Worm (Caenorhabditis elegans) whole organism, young adult: ENCODE data around the gene acs-5.

Experiments used
- B0261.1 ChIP-seq: sonication (generic microtip); optimal IDR thresholded peaks from 2 replicates; lab custom pipeline; 2016; ENCODE audit warnings: mild to moderate bottlenecking, missing genetic modification characterization, moderate library complexity, missing compliant biosample characterization
- C06A6.2 ChIP-seq: fragments of 200-800 bp; sonication (Bioruptor generic); conservative IDR thresholded peaks from 2 replicates; pipeline ENCODE4 v1.3.6; 2022; ENCODE audit warnings: missing genetic modification characterization, missing compliant biosample characterization
- D2030.7 ChIP-seq: fragments of 200-800 bp; sonication (Bioruptor generic); IDR thresholded peaks from 2 replicates; pipeline ENCODE4 v1.3.6; 2022; ENCODE audit warnings: missing genetic modification reagents, missing genetic modification characterization, missing compliant biosample characterization
- F33H1.4 ChIP-seq: fragments of 200-800 bp; sonication (Bioruptor generic); IDR thresholded peaks from 2 replicates; pipeline ENCODE4 v1.3.6; 2022; ENCODE audit warnings: missing genetic modification reagents, missing genetic modification characterization, missing compliant biosample characterization
- F37B4.10 ChIP-seq: fragments of 200-800 bp; sonication (Bioruptor generic); IDR thresholded peaks from 2 replicates; pipeline ENCODE4 v1.3.6; 2022; ENCODE audit warnings: missing genetic modification characterization, missing compliant biosample characterization
- F39B2.1 ChIP-seq: fragments of 200-800 bp; sonication (Bioruptor generic); IDR thresholded peaks from 2 replicates; pipeline ENCODE4 v1.3.6; 2022; ENCODE audit warnings: missing genetic modification reagents, missing genetic modification characterization, missing compliant biosample characterization
- F52B5.7 ChIP-seq: sonication (generic microtip); optimal IDR thresholded peaks from 2 replicates; lab custom pipeline; 2016; ENCODE audit warnings: mild to moderate bottlenecking, missing genetic modification characterization, missing compliant biosample characterization
- F57A8.1 ChIP-seq: fragments of 200-800 bp; sonication (Bioruptor generic); optimal IDR thresholded peaks from 2 replicates; lab custom pipeline; 2018; ENCODE audit warnings: mild to moderate bottlenecking, missing genetic modification characterization, moderate library complexity, missing compliant biosample characterization
- K12H6.12 ChIP-seq: fragments of 200-800 bp; sonication (Bioruptor generic); optimal IDR thresholded peaks from 2 replicates; lab custom pipeline; 2018; ENCODE audit warnings: mild to moderate bottlenecking, missing genetic modification characterization, missing compliant biosample characterization
- Y53G8AR.9 ChIP-seq: fragments of 200-800 bp; sonication (Bioruptor generic); conservative IDR thresholded peaks from 2 replicates; pipeline ENCODE4 v1.3.6; 2022; ENCODE audit warnings: missing genetic modification reagents, missing genetic modification characterization, missing compliant biosample characterization
- ama-1 ChIP-seq, 3 experiments: fragments of 150-350 bp in 1 of 3; sonication (generic microtip) in 2 of 3; optimal IDR thresholded peaks; 2 replicates each; lab custom pipeline; 2014 to 2018; ENCODE audit warnings: missing biosample characterization in 2 of 3, missing genetic modification characterization in 2 of 3, missing genetic modification reagents in 2 of 3
- attf-3 ChIP-seq: fragments of 200-800 bp; sonication (Bioruptor generic); conservative IDR thresholded peaks from 2 replicates; pipeline ENCODE4 v1.3.6; 2022; ENCODE audit warnings: missing genetic modification reagents, missing genetic modification characterization, missing compliant biosample characterization
- attf-6 ChIP-seq: fragments of 200-800 bp; sonication (Bioruptor generic); IDR thresholded peaks from 2 replicates; pipeline ENCODE4 v1.3.6; 2022; ENCODE audit warnings: missing genetic modification reagents, missing genetic modification characterization, missing compliant biosample characterization
- ccch-3 ChIP-seq: fragments of 200-800 bp; sonication (Bioruptor generic); optimal IDR thresholded peaks from 2 replicates; lab custom pipeline; 2018; ENCODE audit warnings: mild to moderate bottlenecking, missing genetic modification characterization, missing compliant biosample characterization
- cebp-1 ChIP-seq, 2 experiments: fragments of 200-800 bp in 1 of 2; sonication (Bioruptor generic) in 1 of 2; sonication (generic microtip) in 1 of 2; IDR thresholded peaks in 1 of 2; optimal IDR thresholded peaks in 1 of 2; 2 replicates each; pipeline versions ENCODE4 v1.3.6 to Lab custom; 2017 to 2022; ENCODE audit warnings: missing compliant biosample characterization in 2 of 2, missing genetic modification characterization in 2 of 2, mild to moderate bottlenecking in 1 of 2, missing genetic modification reagents in 1 of 2, moderate library complexity in 1 of 2
- ceh-58 ChIP-seq: fragments of 200-800 bp; sonication (Bioruptor generic); IDR thresholded peaks from 2 replicates; pipeline ENCODE4 v1.3.6; 2022; ENCODE audit warnings: missing genetic modification characterization, missing compliant biosample characterization
- efl-1 ChIP-seq: fragments of 150-350 bp; optimal IDR thresholded peaks from 2 replicates; lab custom pipeline; 2014; ENCODE audit warnings: missing biosample characterization, missing genetic modification reagents, missing genetic modification characterization
- egrh-3 ChIP-seq: fragments of 200-800 bp; sonication (Bioruptor generic); IDR thresholded peaks from 2 replicates; pipeline ENCODE4 v1.3.6; 2022; ENCODE audit warnings: missing genetic modification reagents, missing genetic modification characterization, missing compliant biosample characterization
- hmg-1.2 ChIP-seq: fragments of 200-800 bp; sonication (Bioruptor generic); IDR thresholded peaks from 2 replicates; pipeline ENCODE4 v1.3.6; 2022; ENCODE audit warnings: missing genetic modification reagents, missing genetic modification characterization, missing compliant biosample characterization
- hmg-20 ChIP-seq: fragments of 200-800 bp; sonication (Bioruptor generic); IDR thresholded peaks from 2 replicates; pipeline ENCODE4 v1.3.6; 2022; ENCODE audit warnings: missing genetic modification reagents, missing genetic modification characterization, missing compliant biosample characterization
- lag-1 ChIP-seq: fragments of 200-800 bp; sonication (Bioruptor generic); IDR thresholded peaks from 2 replicates; pipeline ENCODE4 v1.3.6; 2022; ENCODE audit warnings: missing genetic modification reagents, missing genetic modification characterization, missing compliant biosample characterization
- lin-35 ChIP-seq, 3 experiments: fragments of 150-350 bp in 2 of 3; sonication (generic microtip) in 1 of 3; optimal IDR thresholded peaks; 2 replicates each; lab custom pipeline; 2014 to 2018; ENCODE audit warnings: missing biosample characterization in 3 of 3, missing genetic modification characterization in 3 of 3, missing genetic modification reagents in 3 of 3
- lin-40 ChIP-seq: sonication (generic microtip); optimal IDR thresholded peaks from 2 replicates; lab custom pipeline; 2016; ENCODE audit warnings: missing genetic modification characterization, mild to moderate bottlenecking, missing compliant biosample characterization, missing genotype, missing genetic modification reagents
- lsl-1 ChIP-seq: fragments of 200-800 bp; sonication (Bioruptor generic); optimal IDR thresholded peaks from 2 replicates; lab custom pipeline; 2018; ENCODE audit warnings: mild to moderate bottlenecking, missing genetic modification characterization, moderate library complexity, missing compliant biosample characterization
- lsy-27 ChIP-seq: sonication (generic microtip); optimal IDR thresholded peaks from 2 replicates; lab custom pipeline; 2017; ENCODE audit warnings: missing genetic modification characterization, mild to moderate bottlenecking, missing compliant biosample characterization, antibody characterized with exemption, missing genotype, borderline replicate concordance; ENCODE audit not compliant: insufficient read depth
- madf-6 ChIP-seq: fragments of 200-800 bp; sonication (Bioruptor generic); IDR thresholded peaks from 2 replicates; pipeline ENCODE4 v1.3.6; 2022; ENCODE audit warnings: missing genetic modification reagents, missing genetic modification characterization, missing compliant biosample characterization
- mel-28 ChIP-seq: sonication (generic microtip); optimal IDR thresholded peaks from 2 replicates; lab custom pipeline; 2016; ENCODE audit warnings: borderline replicate concordance, mild to moderate bottlenecking, missing genetic modification characterization, missing compliant biosample characterization
- nfya-2 ChIP-seq: fragments of 200-800 bp; sonication (Bioruptor generic); IDR thresholded peaks from 2 replicates; pipeline ENCODE4 v1.3.6; 2022; ENCODE audit warnings: missing genetic modification reagents, missing genetic modification characterization, missing compliant biosample characterization
- nhr-120 ChIP-seq: fragments of 200-800 bp; sonication (Bioruptor generic); IDR thresholded peaks from 2 replicates; pipeline ENCODE4 v1.3.6; 2022; ENCODE audit warnings: missing genetic modification characterization, missing compliant biosample characterization
- nhr-179 ChIP-seq: sonication (generic microtip); optimal IDR thresholded peaks from 2 replicates; lab custom pipeline; 2016; ENCODE audit warnings: mild to moderate bottlenecking, missing genetic modification characterization, missing compliant biosample characterization
- pbrm-1 ChIP-seq: fragments of 200-800 bp; sonication (Bioruptor generic); IDR thresholded peaks from 2 replicates; pipeline ENCODE4 v1.3.6; 2022; ENCODE audit warnings: missing genetic modification reagents, missing genetic modification characterization, missing compliant biosample characterization
- repo-1 ChIP-seq: sonication (generic microtip); optimal IDR thresholded peaks from 2 replicates; lab custom pipeline; 2017; ENCODE audit warnings: mild to moderate bottlenecking, missing genetic modification characterization, missing compliant biosample characterization
- sea-2 ChIP-seq: fragments of 200-800 bp; sonication (Bioruptor generic); IDR thresholded peaks from 2 replicates; pipeline ENCODE4 v1.3.6; 2022; ENCODE audit warnings: missing genetic modification characterization, missing compliant biosample characterization
- snpc-3.4 ChIP-seq: sonication (generic microtip); optimal IDR thresholded peaks from 2 replicates; lab custom pipeline; 2017; ENCODE audit warnings: missing genetic modification characterization, mild to moderate bottlenecking, missing compliant biosample characterization, antibody characterized with exemption, moderate library complexity, missing genotype, missing genetic modification reagents
- sptf-2 ChIP-seq: fragments of 200-800 bp; sonication (Bioruptor generic); optimal IDR thresholded peaks from 2 replicates; lab custom pipeline; 2018; ENCODE audit warnings: mild to moderate bottlenecking, missing genetic modification characterization, missing compliant biosample characterization
- xnd-1 ChIP-seq: sonication (generic microtip); optimal IDR thresholded peaks from 2 replicates; lab custom pipeline; 2016; ENCODE audit warnings: missing genotype, missing genetic modification reagents, missing genetic modification characterization, missing compliant biosample characterization
- zfh-2 ChIP-seq: fragments of 200-800 bp; sonication (Bioruptor generic); conservative IDR thresholded peaks from 2 replicates; pipeline ENCODE4 v1.3.6; 2022; ENCODE audit warnings: missing genetic modification reagents, missing genetic modification characterization, missing compliant biosample characterization
- ztf-18 ChIP-seq: sonication (generic microtip); optimal IDR thresholded peaks from 2 replicates; lab custom pipeline; 2016; ENCODE audit warnings: missing genotype, mild to moderate bottlenecking, missing genetic modification characterization, missing compliant biosample characterization
- ztf-22 ChIP-seq: fragments of 200-800 bp; sonication (Bioruptor generic); optimal IDR thresholded peaks from 2 replicates; lab custom pipeline; 2018; ENCODE audit warnings: mild to moderate bottlenecking, missing genetic modification characterization, moderate library complexity, missing compliant biosample characterization

acs-5 gene

DNA sequence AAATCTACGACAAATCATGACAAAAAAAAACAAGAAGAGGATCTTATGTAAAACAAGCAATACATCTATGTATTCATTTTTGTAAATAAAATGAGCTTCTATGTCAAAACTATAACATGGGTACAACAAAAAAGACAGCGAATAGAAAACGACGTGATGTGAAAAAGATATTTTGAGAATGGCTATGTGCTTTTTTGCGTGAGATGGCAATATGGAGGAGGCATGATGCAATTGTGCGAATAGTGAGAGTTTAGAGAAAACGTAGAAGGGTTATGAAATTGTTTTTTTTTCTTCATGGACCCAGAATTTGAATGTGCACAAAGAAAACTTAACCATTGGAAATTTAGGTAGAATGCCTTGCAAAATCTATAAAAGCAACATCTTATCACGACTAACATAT is 22.6 kb upstream of the acs-5 start:
- TF ChIP-seq lin-35 (GFP tag; optimal IDR thresholded peaks at IDR 0.05; lab: Kevin White, UChicago) (peak in 1 of 3 experiments; percentile 14), F57A8.1 (no peak)

DNA sequence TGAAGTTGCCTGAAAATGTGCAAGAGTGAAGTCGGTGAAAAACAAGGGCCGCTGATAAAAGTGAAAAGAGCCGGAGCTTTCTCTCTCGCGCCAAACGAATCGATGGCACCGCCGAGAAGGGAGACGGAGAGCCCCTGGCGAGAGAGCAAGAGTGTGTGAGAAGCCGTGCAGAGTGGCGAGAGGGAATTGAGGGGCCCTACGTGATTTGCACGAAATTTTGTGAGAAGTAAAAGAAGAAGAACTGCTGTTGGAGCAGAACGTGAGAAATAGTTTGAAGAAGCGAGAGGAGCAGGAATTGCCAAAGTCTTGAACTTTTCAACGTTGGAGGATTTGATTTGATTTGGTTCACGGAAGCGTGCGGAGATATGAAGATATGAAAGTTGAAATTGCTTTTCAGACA is 21.6 kb upstream of the acs-5 start, which contains the start of gene aldo-1:
Gene aldo-1 (minus strand): TSS at position 9 of the 400 bp plus-strand sequence.
- TF ChIP-seq mel-28 (no peak), ccch-3 (GFP tag; lab: Kevin White, UChicago) (no peak), D2030.7 (GFP tag; lab: Robert Waterston, UW) (no peak), cebp-1 (GFP tag; IDR thresholded peaks at IDR 0.05; lab: Robert Waterston, UW) (0 out of 2 replicates have a peak, but pooled peaks have one; percentile 23), cebp-1 (tag; optimal IDR thresholded peaks at IDR 0.05; lab: Kevin White, UChicago) (no peak), Y53G8AR.9 (GFP tag; lab: Robert Waterston, UW) (no peak), lsy-27 (tag; lab: Kevin White, UChicago) (no peak), hmg-1.2 (GFP tag; lab: Robert Waterston, UW) (no peak; the same call in 1 of the 2 replicates), attf-3 (GFP tag; lab: Robert Waterston, UW) (no peak), F37B4.10 (GFP tag; lab: Robert Waterston, UW) (no peak), attf-6 (GFP tag; lab: Robert Waterston, UW) (no peak), hmg-20 (GFP tag; lab: Robert Waterston, UW) (no peak), K12H6.12 (tag; lab: Kevin White, UChicago) (peak; percentile 4), egrh-3 (GFP tag; lab: Robert Waterston, UW) (peak; percentile 38; the same call in 1 of the 2 replicates), F52B5.7 (no peak), snpc-3.4 (tag; lab: Kevin White, UChicago) (no peak), lin-40 (tag; lab: Kevin White, UChicago) (peak; percentile 5), zfh-2 (peak; percentile 70), F39B2.1 (GFP tag; lab: Robert Waterston, UW) (no peak), efl-1 (GFP tag; lab: Kevin White, UChicago) (no peak), ztf-18 (tag; lab: Kevin White, UChicago) (no peak)

DNA sequence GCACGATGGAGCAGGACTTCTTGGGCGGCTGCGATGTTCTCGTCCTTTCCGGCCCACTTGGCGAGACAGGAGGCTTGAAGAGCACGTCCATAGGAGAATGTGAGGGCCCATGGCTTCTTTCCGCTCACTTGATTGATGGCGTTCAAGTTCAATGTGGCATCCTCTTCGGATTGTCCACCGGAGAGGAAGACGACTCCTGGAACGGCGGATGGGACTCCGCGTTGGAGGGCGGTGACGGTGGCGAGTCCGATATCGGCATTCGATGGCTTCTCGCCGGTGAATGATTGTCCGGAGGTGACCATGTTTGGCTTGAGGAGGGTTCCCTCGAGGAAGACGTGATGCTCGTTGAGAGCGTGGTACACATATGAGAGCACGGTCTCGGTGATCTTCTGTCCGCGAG is 20.2 kb upstream of the acs-5 start:
- TF ChIP-seq zfh-2 (peak; percentile 86), lag-1 (GFP tag; lab: Robert Waterston, UW) (no peak), egrh-3 (GFP tag; lab: Robert Waterston, UW) (peak; percentile 26; the same call in 1 of the 2 replicates), sea-2 (GFP tag; lab: Robert Waterston, UW) (0 out of 2 replicates have a peak, but pooled peaks have one; percentile 8)

DNA sequence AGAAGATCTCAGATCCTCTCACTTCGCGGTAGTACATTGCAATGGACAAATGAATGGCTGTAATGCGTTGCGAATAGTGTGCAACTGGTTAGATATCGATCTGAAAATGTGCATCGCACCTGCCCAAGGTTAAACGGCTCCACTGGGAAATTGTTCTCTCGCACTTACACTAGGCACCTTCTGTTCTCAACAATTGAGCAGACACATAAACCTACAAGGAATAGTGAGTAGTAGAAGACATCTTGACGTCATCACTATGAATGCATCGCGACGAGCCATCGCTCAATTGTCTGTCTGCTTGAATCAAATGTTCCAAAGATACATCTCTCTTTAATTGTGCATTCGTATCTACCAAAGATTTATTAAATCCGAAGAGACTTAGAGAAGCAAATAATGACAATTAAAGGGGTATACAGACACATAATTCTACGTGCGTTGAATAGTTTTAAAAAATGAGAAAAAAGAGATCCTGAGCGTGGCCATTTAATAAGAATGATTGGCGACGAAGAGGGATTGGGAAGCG is 19.7 kb upstream of the acs-5 start, which contains the start of gene T05D4.2:
Gene T05D4.2 (minus strand): TSS at position 83 of the 523 bp plus-strand sequence.
- TF ChIP-seq attf-3 (GFP tag; lab: Robert Waterston, UW) = no peak
- TF ChIP-seq pbrm-1 = 0 out of 2 replicates have a peak, but pooled peaks have one; percentile 11
- peak; percentile 22 for TF ChIP-seq ama-1 (optimal IDR thresholded peaks at IDR 0.05; lab: Kevin White, UChicago)
- peak in 1 of 2 experiments; percentile 12 for TF ChIP-seq ama-1 (GFP tag; optimal IDR thresholded peaks at IDR 0.05; lab: Kevin White, UChicago)
- no peak for TF ChIP-seq sptf-2 (GFP tag; lab: Kevin White, UChicago)
- no peak for TF ChIP-seq F33H1.4
- TF ChIP-seq cebp-1 (GFP tag; IDR thresholded peaks at IDR 0.05; lab: Robert Waterston, UW) = no peak
- peak; percentile 5 for TF ChIP-seq cebp-1 (tag; optimal IDR thresholded peaks at IDR 0.05; lab: Kevin White, UChicago)
- peak in 1 of 3 experiments; percentile 45 for TF ChIP-seq lin-35 (GFP tag; optimal IDR thresholded peaks at IDR 0.05; lab: Kevin White, UChicago)

DNA sequence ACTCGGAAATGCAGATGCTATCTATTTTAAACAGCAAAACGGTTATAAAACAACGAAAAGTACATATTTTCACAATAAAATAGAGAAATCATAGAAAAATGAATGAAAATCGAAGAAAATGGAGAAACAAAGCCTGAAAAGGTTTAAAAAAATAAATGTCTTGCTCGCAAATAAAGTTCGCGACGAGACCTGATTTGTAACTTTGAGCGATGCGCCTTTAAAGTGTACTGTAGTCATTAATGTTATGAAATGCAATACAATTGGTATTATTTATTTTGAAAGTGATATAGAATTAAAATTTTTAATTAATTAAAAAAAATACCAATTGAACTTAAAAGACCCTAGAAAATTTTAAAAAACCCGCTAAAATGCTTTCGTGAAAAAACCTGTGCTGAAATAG is 17.9 kb upstream of the acs-5 start:
- TF ChIP-seq xnd-1 (tag; lab: Kevin White, UChicago) (peak; percentile 59), madf-6 (GFP tag; lab: Robert Waterston, UW) (peak; percentile 70), F57A8.1 (no peak), lsl-1 (GFP tag; lab: Kevin White, UChicago) (peak; percentile 81), ztf-22 (GFP tag; lab: Kevin White, UChicago) (no peak), nfya-2 (GFP tag; lab: Robert Waterston, UW) (no peak), C06A6.2 (no peak), B0261.1 (tag; lab: Kevin White, UChicago) (no peak), F33H1.4 (peak; percentile 77), nhr-179 (tag; lab: Kevin White, UChicago) (no peak), ceh-58 (GFP tag; lab: Robert Waterston, UW) (no peak), nhr-120 (GFP tag; lab: Robert Waterston, UW) (no peak), repo-1 (tag; lab: Kevin White, UChicago) (no peak), lin-35 (GFP tag; optimal IDR thresholded peaks at IDR 0.05; lab: Kevin White, UChicago) (no peak)
